Worm (Caenorhabditis elegans): Measurements from ENCODE around the gene cyp-37A1.

The cyp-37A1 gene

DNA sequence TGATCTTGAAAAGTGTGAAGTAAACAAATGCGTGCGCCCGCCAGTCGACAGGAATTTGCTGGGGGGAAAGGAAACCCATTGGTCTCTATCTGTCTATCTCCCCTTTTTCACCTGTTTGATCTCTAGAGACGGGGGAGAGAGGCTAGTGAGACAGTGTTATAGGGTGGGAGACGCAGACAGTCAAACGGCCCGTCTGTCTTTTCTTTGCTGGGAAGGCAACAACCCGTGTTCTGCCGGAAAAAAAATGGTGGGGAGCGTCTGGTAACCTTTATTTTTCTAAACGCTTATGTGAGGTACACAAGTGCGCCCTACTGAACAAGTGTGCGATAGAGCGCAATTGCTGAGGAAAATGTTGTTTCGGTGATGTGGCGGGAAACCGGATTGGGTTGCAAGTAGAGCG is 33.7 kb upstream of the cyp-37A1 start (continued):
- no peak for TF ChIP-seq egl-27 (tag; optimal IDR thresholded peaks at IDR 0.05)
- peak; percentile 55 to 62 for TF ChIP-seq efl-1 (optimal IDR thresholded peaks at IDR 0.05)
- peak; percentile 59 to 96 for TF ChIP-seq efl-1 (GFP tag; optimal IDR thresholded peaks at IDR 0.05 in 1 of 2)
- no peak for TF ChIP-seq ceh-90 (tag; optimal IDR thresholded peaks at IDR 0.05)
- TF ChIP-seq snu-23 (GFP tag; optimal IDR thresholded peaks at IDR 0.05) = peak; percentile 85
- TF ChIP-seq isw-1 (GFP tag; IDR thresholded peaks at IDR 0.05) = no peak
- no peak for TF ChIP-seq hlh-17 (GFP tag; optimal IDR thresholded peaks at IDR 0.05; ENCODE audit: borderline replicate concordance)
- TF ChIP-seq fkh-8 (tag; optimal IDR thresholded peaks at IDR 0.05) = peak; percentile 24
- TF ChIP-seq unc-30 (tag; optimal IDR thresholded peaks at IDR 0.05) = no peak
- peak; percentile 91 for TF ChIP-seq nhr-20 (tag; optimal IDR thresholded peaks at IDR 0.05)
- TF ChIP-seq ets-5 (GFP tag; IDR thresholded peaks at IDR 0.05) = no peak
- no peak for TF ChIP-seq ceh-63 (GFP tag; optimal IDR thresholded peaks at IDR 0.05)
- TF ChIP-seq elt-3 (tag; optimal IDR thresholded peaks at IDR 0.05) = peak in 4 of 6 experiments; percentile 3 to 65 (median 62)
- peak; percentile 32 for TF ChIP-seq C16A3.4 (tag; optimal IDR thresholded peaks at IDR 0.05)
- TF ChIP-seq nhr-11 (tag; optimal IDR thresholded peaks at IDR 0.05) = no peak
- TF ChIP-seq sox-4 (tag; optimal IDR thresholded peaks at IDR 0.05) = no peak
- peak; percentile 11 for TF ChIP-seq F16B12.6 (tag; optimal IDR thresholded peaks at IDR 0.05)
- TF ChIP-seq unc-62 (GFP tag; optimal IDR thresholded peaks at IDR 0.05) = no peak
- TF ChIP-seq mep-1 (tag; optimal IDR thresholded peaks at IDR 0.05) = peak; percentile 80
- TF ChIP-seq lin-13 (GFP tag; optimal IDR thresholded peaks at IDR 0.05) = peak; percentile 55
- TF ChIP-seq nhr-71 (tag; optimal IDR thresholded peaks at IDR 0.05) = peak; percentile 89
- TF ChIP-seq zag-1 (tag; optimal IDR thresholded peaks at IDR 0.05) = no peak
- TF ChIP-seq unc-98 (GFP tag; IDR thresholded peaks at IDR 0.05) = no peak
- TF ChIP-seq nhr-85 (tag) = peak; percentile 97
- TF ChIP-seq aly-2 (tag; optimal IDR thresholded peaks at IDR 0.05) = no peak
- no peak for TF ChIP-seq aha-1 (tag; optimal IDR thresholded peaks at IDR 0.05)
- TF ChIP-seq mef-2 (tag; optimal IDR thresholded peaks at IDR 0.05) = no peak
- TF ChIP-seq lin-39 (tag; optimal IDR thresholded peaks at IDR 0.05) = no peak
- TF ChIP-seq sptf-1 (tag; optimal IDR thresholded peaks at IDR 0.05) = no peak
- TF ChIP-seq grh-1 (GFP tag; IDR thresholded peaks at IDR 0.05) = peak; percentile 41; the same call in 1 of the 2 replicates
- peak; percentile 66 for TF ChIP-seq pag-3 (tag; optimal IDR thresholded peaks at IDR 0.05; ENCODE audit: borderline replicate concordance, insufficient read depth)
- TF ChIP-seq mab-9 (GFP tag; IDR thresholded peaks at IDR 0.05) = no peak
- TF ChIP-seq xbp-1 (tag; optimal IDR thresholded peaks at IDR 0.05) = peak; percentile 41

DNA sequence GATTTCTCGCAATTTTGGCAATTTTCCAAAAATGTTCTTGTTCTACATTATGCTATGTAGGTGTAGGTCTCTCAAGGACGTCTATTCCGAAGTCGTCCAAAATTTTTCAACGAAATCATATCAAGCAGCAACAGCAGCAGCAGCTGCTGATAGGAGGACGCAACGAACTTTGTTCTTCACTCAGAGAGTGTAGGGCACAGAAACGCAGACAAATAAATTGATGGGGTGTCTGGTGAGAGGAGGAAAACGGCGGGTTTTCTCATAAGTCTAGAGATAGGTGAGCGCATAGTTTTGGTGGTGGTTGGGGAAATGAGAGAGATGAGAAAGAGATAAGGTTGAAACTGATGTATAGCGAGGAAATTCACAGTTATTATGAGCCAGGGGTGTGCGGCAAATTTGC is 32.3 kb upstream of the cyp-37A1 start:
- no peak for TF ChIP-seq egl-27 (tag; optimal IDR thresholded peaks at IDR 0.05)
- no peak for TF ChIP-seq C34B4.2 (tag; optimal IDR thresholded peaks at IDR 0.05)
- TF ChIP-seq mdl-1 (tag; optimal IDR thresholded peaks at IDR 0.05) = peak in 1 of 2 experiments; percentile 76
- no peak for TF ChIP-seq ztf-11 (tag; optimal IDR thresholded peaks at IDR 0.05)
- TF ChIP-seq nhr-90 (tag; optimal IDR thresholded peaks at IDR 0.05; ENCODE audit: poor library complexity) = peak; percentile 27
- no peak for TF ChIP-seq tlp-1 (tag; optimal IDR thresholded peaks at IDR 0.05)
- no peak for TF ChIP-seq snpc-4 (tag; optimal IDR thresholded peaks at IDR 0.05)
- no peak for TF ChIP-seq ces-1 (GFP tag; optimal IDR thresholded peaks at IDR 0.05)
- TF ChIP-seq dpl-1 (GFP tag; optimal IDR thresholded peaks at IDR 0.05) = peak in 2 of 3 experiments; percentile 4 to 20
- TF ChIP-seq F16B12.6 (tag; optimal IDR thresholded peaks at IDR 0.05) = no peak
- peak; percentile 81 for TF ChIP-seq lin-14 (GFP tag; optimal IDR thresholded peaks at IDR 0.05)
- no peak for TF ChIP-seq ceh-63 (GFP tag; optimal IDR thresholded peaks at IDR 0.05)
- no peak for TF ChIP-seq zag-1 (tag; optimal IDR thresholded peaks at IDR 0.05)
- TF ChIP-seq ztf-4 (tag; optimal IDR thresholded peaks at IDR 0.05) = no peak
- no peak for TF ChIP-seq fkh-8 (tag; optimal IDR thresholded peaks at IDR 0.05)
- TF ChIP-seq grh-1 (GFP tag; IDR thresholded peaks at IDR 0.05) = no peak
- peak; percentile 1 for TF ChIP-seq nhr-47 (tag; optimal IDR thresholded peaks at IDR 0.05)
- TF ChIP-seq ets-5 (GFP tag; IDR thresholded peaks at IDR 0.05) = no peak
- no peak for TF ChIP-seq skn-1 (tag; optimal IDR thresholded peaks at IDR 0.05)
- TF ChIP-seq vab-15 (tag; optimal IDR thresholded peaks at IDR 0.05) = no peak
- TF ChIP-seq ceh-90 (tag; optimal IDR thresholded peaks at IDR 0.05) = no peak
- no peak for TF ChIP-seq ceh-8 (GFP tag; optimal IDR thresholded peaks at IDR 0.05)
- TF ChIP-seq jun-1 (tag; optimal IDR thresholded peaks at IDR 0.05) = no peak
- TF ChIP-seq unc-98 (GFP tag; IDR thresholded peaks at IDR 0.05) = no peak
- TF ChIP-seq lir-3 (tag; optimal IDR thresholded peaks at IDR 0.05; ENCODE audit: poor library complexity) = no peak
- peak; percentile 63 for TF ChIP-seq elt-2 (tag; optimal IDR thresholded peaks at IDR 0.05)
- peak; percentile 83 for TF ChIP-seq nhr-20 (tag; optimal IDR thresholded peaks at IDR 0.05)
- TF ChIP-seq hpl-2 (GFP tag; optimal IDR thresholded peaks at IDR 0.05) = no peak
- TF ChIP-seq zip-4 (GFP tag; optimal IDR thresholded peaks at IDR 0.05) = no peak

Measured in whole organism, L1 larva.